Fruit fly (Drosophila melanogaster) whole organism, embryonic: ENCODE measurements around the gene CG31633.

Experiments used
- B-H1 ChIP-seq: fragments of 200-800 bp; sonication (Bioruptor generic); IDR thresholded peaks from 3 replicates; pipeline ENCODE4 v1.3.6; 2022; ENCODE audit warnings: missing biosample characterization, missing genetic modification characterization
- C15 ChIP-seq: fragments of 200-800 bp; sonication (Bioruptor generic); IDR thresholded peaks from 3 replicates; pipeline ENCODE4 v1.3.6; 2022; ENCODE audit warnings: missing biosample characterization, missing genetic modification characterization
- CG10321 ChIP-seq: fragments of 200-800 bp; sonication (Bioruptor generic); IDR thresholded peaks from 2 replicates; pipeline ENCODE4 v1.3.6; 2022; ENCODE audit warnings: missing biosample characterization, missing genetic modification characterization
- CG11504 ChIP-seq: fragments of 200-800 bp; sonication (Bioruptor generic); optimal IDR thresholded peaks from 3 replicates; lab custom pipeline; 2019; ENCODE audit warnings: missing biosample characterization, mild to moderate bottlenecking, missing genetic modification characterization, moderate library complexity
- CG11695 ChIP-seq: fragments of 200-800 bp; sonication (Bioruptor generic); IDR thresholded peaks from 3 replicates; pipeline ENCODE4 v1.3.6; 2022; ENCODE audit warnings: missing biosample characterization, missing genetic modification characterization
- CG12942 ChIP-seq: fragments of 200-800 bp; sonication (Bioruptor generic); optimal IDR thresholded peaks from 3 replicates; lab custom pipeline; 2016; ENCODE audit warnings: missing biosample characterization, missing genetic modification characterization
- CG15696 ChIP-seq: fragments of 200-800 bp; sonication (Bioruptor generic); optimal IDR thresholded peaks from 2 replicates; lab custom pipeline; 2019; ENCODE audit warnings: missing biosample characterization, mild to moderate bottlenecking, missing genetic modification characterization, moderate library complexity
- CG31224 ChIP-seq: fragments of 200-800 bp; sonication (Bioruptor generic); IDR thresholded peaks from 2 replicates; pipeline ENCODE4 v1.3.6; 2022; ENCODE audit warnings: missing biosample characterization, missing genetic modification characterization
- CG33213 ChIP-seq: fragments of 200-800 bp; sonication (Bioruptor generic); optimal IDR thresholded peaks from 3 replicates; lab custom pipeline; 2016; ENCODE audit warnings: missing biosample characterization, missing genetic modification characterization
- CG34422 ChIP-seq: fragments of 200-800 bp; sonication (Bioruptor generic); IDR thresholded peaks from 3 replicates; pipeline ENCODE4 v1.3.6; 2022; ENCODE audit warnings: missing biosample characterization, missing genetic modification characterization
- CG3726 ChIP-seq: fragments of 200-800 bp; sonication (Bioruptor generic); IDR thresholded peaks from 3 replicates; pipeline ENCODE4, ENCODE4 v1.3.6; 2022; ENCODE audit warnings: missing biosample characterization, missing genetic modification characterization
- CG4328 ChIP-seq: fragments of 200-800 bp; sonication (Bioruptor generic); optimal IDR thresholded peaks from 3 replicates; lab custom pipeline; 2017; ENCODE audit warnings: missing biosample characterization, missing genetic modification reagents, missing genetic modification characterization
- CG6654 ChIP-seq: fragments of 200-800 bp; sonication (Bioruptor generic); optimal IDR thresholded peaks from 2 replicates; lab custom pipeline; 2017; ENCODE audit warnings: missing biosample characterization, mild to moderate bottlenecking, missing genetic modification characterization
- CG6765 ChIP-seq: fragments of 200-800 bp; sonication (Bioruptor generic); optimal IDR thresholded peaks from 3 replicates; lab custom pipeline; 2017; ENCODE audit warnings: missing biosample characterization, mild to moderate bottlenecking, missing genetic modification characterization
- CG6791 ChIP-seq: fragments of 200-800 bp; sonication (Bioruptor generic); IDR thresholded peaks from 3 replicates; pipeline ENCODE4 v1.3.6; 2022; ENCODE audit warnings: missing biosample characterization, missing genetic modification characterization; ENCODE audit not compliant: partially characterized antibody
- CG7928 ChIP-seq: fragments of 200-800 bp; sonication (Bioruptor generic); optimal IDR thresholded peaks from 2 replicates; lab custom pipeline; 2017; ENCODE audit warnings: missing biosample characterization, mild to moderate bottlenecking, missing genetic modification characterization
- CG8944 ChIP-seq: fragments of 200-800 bp; sonication (Bioruptor generic); optimal IDR thresholded peaks from 3 replicates; lab custom pipeline; 2016; ENCODE audit warnings: missing biosample characterization, missing genetic modification characterization
- Doc2 ChIP-seq: fragments of 200-800 bp; sonication (Bioruptor generic); IDR thresholded peaks from 2 replicates; pipeline ENCODE4 v1.3.6; 2022; ENCODE audit warnings: missing biosample characterization, missing genetic modification characterization
- Drgx ChIP-seq: fragments of 200-800 bp; sonication (Bioruptor generic); IDR thresholded peaks from 2 replicates; pipeline ENCODE4 v1.3.6; 2022; ENCODE audit warnings: missing biosample characterization, missing genetic modification characterization
- HHEX ChIP-seq: fragments of 200-800 bp; sonication (Bioruptor generic); optimal IDR thresholded peaks from 3 replicates; lab custom pipeline; 2017; ENCODE audit warnings: missing biosample characterization, mild to moderate bottlenecking, missing genetic modification characterization, missing genetic modification reagents
- Nf-YA ChIP-seq: fragments of 200-800 bp; sonication (Bioruptor generic); IDR thresholded peaks from 2 replicates; pipeline ENCODE4 v1.3.6; 2022; ENCODE audit warnings: missing biosample characterization, missing genetic modification characterization
- Optix ChIP-seq: fragments of 200-800 bp; sonication (Bioruptor generic); IDR thresholded peaks from 3 replicates; pipeline ENCODE4 v1.3.6; 2022; ENCODE audit warnings: missing biosample characterization, missing genetic modification characterization
- Poxn ChIP-seq: fragments of 200-800 bp; sonication (Bioruptor generic); IDR thresholded peaks from 2 replicates; pipeline ENCODE4 v1.3.6; 2022; ENCODE audit warnings: missing biosample characterization, missing genetic modification characterization
- Rx ChIP-seq: fragments of 200-800 bp; sonication (Bioruptor generic); IDR thresholded peaks from 2 replicates; pipeline ENCODE4 v1.3.6; 2022; ENCODE audit warnings: missing biosample characterization, missing genetic modification characterization
- ac ChIP-seq: fragments of 200-800 bp; sonication (Bioruptor generic); optimal IDR thresholded peaks from 3 replicates; lab custom pipeline; 2017; ENCODE audit warnings: missing biosample characterization, mild to moderate bottlenecking, missing genetic modification characterization
- ap ChIP-seq: fragments of 200-800 bp; sonication (Bioruptor generic); IDR thresholded peaks from 2 replicates; pipeline ENCODE4 v1.3.6; 2022; ENCODE audit warnings: missing biosample characterization, missing genetic modification characterization
- bab2 ChIP-seq: fragments of 200-800 bp; sonication (Bioruptor generic); optimal IDR thresholded peaks from 2 replicates; lab custom pipeline; 2016; ENCODE audit warnings: missing biosample characterization, missing genetic modification characterization
- btn ChIP-seq: fragments of 200-800 bp; sonication (Bioruptor generic); optimal IDR thresholded peaks from 2 replicates; lab custom pipeline; 2016; ENCODE audit warnings: missing biosample characterization, missing genetic modification characterization
- chinmo ChIP-seq: fragments of 200-800 bp; sonication (Bioruptor generic); IDR thresholded peaks from 4 replicates; pipeline ENCODE4 v1.3.6; 2022; ENCODE audit warnings: missing biosample characterization, missing genetic modification characterization; ENCODE audit not compliant: partially characterized antibody
- corto ChIP-seq: fragments of 200-800 bp; sonication (Bioruptor generic); optimal IDR thresholded peaks from 2 replicates; lab custom pipeline; 2016; ENCODE audit warnings: missing biosample characterization, mild to moderate bottlenecking, missing genetic modification characterization, moderate library complexity
- crol ChIP-seq: fragments of 200-800 bp; sonication (Bioruptor generic); IDR thresholded peaks from 2 replicates; pipeline ENCODE4 v1.3.6; 2022; ENCODE audit warnings: missing biosample characterization, missing genetic modification characterization
- da ChIP-seq: fragments of 200-800 bp; sonication (Bioruptor generic); optimal IDR thresholded peaks from 2 replicates; lab custom pipeline; 2016; ENCODE audit warnings: missing biosample characterization, missing genetic modification characterization
- disco-r ChIP-seq: fragments of 200-800 bp; sonication (Bioruptor generic); optimal IDR thresholded peaks from 2 replicates; lab custom pipeline; 2016; ENCODE audit warnings: missing biosample characterization, missing genetic modification characterization
- eve ChIP-seq, 2 experiments: fragments of >200 bp; optimal IDR thresholded peaks; 2 replicates each; lab custom pipeline; 2017; ENCODE audit warnings: missing biosample characterization in 2 of 2, missing genetic modification characterization in 2 of 2
- ftz-f1 ChIP-seq: fragments of 200-800 bp; sonication (Bioruptor generic); optimal IDR thresholded peaks from 2 replicates; lab custom pipeline; 2016; ENCODE audit warnings: missing biosample characterization, missing genetic modification characterization
- grau ChIP-seq: fragments of 200-800 bp; optimal IDR thresholded peaks from 3 replicates; lab custom pipeline; 2019; ENCODE audit warnings: missing biosample characterization, mild to moderate bottlenecking, missing genetic modification characterization, moderate library complexity
- gsb-n ChIP-seq: fragments of 200-800 bp; sonication (Bioruptor generic); optimal IDR thresholded peaks from 3 replicates; lab custom pipeline; 2018; ENCODE audit warnings: missing biosample characterization, mild to moderate bottlenecking, missing genetic modification characterization
- inv ChIP-seq: fragments of 200-800 bp; sonication (Bioruptor generic); IDR thresholded peaks from 2 replicates; pipeline ENCODE4 v1.3.6; 2022; ENCODE audit warnings: missing biosample characterization, missing genetic modification characterization; ENCODE audit not compliant: partially characterized antibody
- klu ChIP-seq: fragments of 200-800 bp; sonication (Bioruptor generic); IDR thresholded peaks from 2 replicates; pipeline ENCODE4 v1.3.6; 2022; ENCODE audit warnings: missing biosample characterization, missing genetic modification characterization
- lov ChIP-seq, 2 experiments: fragments of 200-800 bp in 1 of 2; fragments of >200 bp in 1 of 2; sonication (Bioruptor generic) in 1 of 2; IDR thresholded peaks in 1 of 2; optimal IDR thresholded peaks in 1 of 2; 2 replicates in 1 of 2; 3 replicates in 1 of 2; pipeline versions ENCODE4 v1.3.6 to Lab custom; 2017 to 2022; ENCODE audit warnings: missing biosample characterization in 1 of 2, missing genetic modification characterization in 1 of 2
- mam ChIP-seq: fragments of 200-800 bp; sonication (Bioruptor generic); optimal IDR thresholded peaks from 3 replicates; lab custom pipeline; 2016; ENCODE audit warnings: missing biosample characterization, missing genetic modification characterization
- oc ChIP-seq: fragments of 200-800 bp; sonication (Bioruptor generic); optimal IDR thresholded peaks from 2 replicates; lab custom pipeline; 2018; ENCODE audit warnings: missing biosample characterization, mild to moderate bottlenecking, missing genetic modification characterization, moderate library complexity
- odd ChIP-seq: fragments of 200-800 bp; sonication (Bioruptor generic); optimal IDR thresholded peaks from 2 replicates; lab custom pipeline; 2017; ENCODE audit warnings: missing biosample characterization, mild to moderate bottlenecking, missing genetic modification characterization
- pfk ChIP-seq: fragments of 200-800 bp; sonication (Bioruptor generic); optimal IDR thresholded peaks from 2 replicates; lab custom pipeline; 2018; ENCODE audit warnings: missing biosample characterization, mild to moderate bottlenecking, missing genetic modification characterization, moderate library complexity
- pum ChIP-seq: fragments of 200-800 bp; sonication (Bioruptor generic); optimal IDR thresholded peaks from 2 replicates; lab custom pipeline; 2016; ENCODE audit warnings: missing biosample characterization, missing genetic modification characterization
- repo ChIP-seq: fragments of 200-800 bp; sonication (Bioruptor generic); optimal IDR thresholded peaks from 2 replicates; lab custom pipeline; 2016; ENCODE audit warnings: missing biosample characterization, missing genetic modification characterization
- sens-2 ChIP-seq: fragments of 200-800 bp; sonication (Bioruptor generic); IDR thresholded peaks from 2 replicates; pipeline ENCODE4 v1.3.6; 2022; ENCODE audit warnings: missing biosample characterization, missing genetic modification characterization
- sim ChIP-seq: fragments of 200-800 bp; sonication (Bioruptor generic); IDR thresholded peaks from 2 replicates; pipeline ENCODE4 v1.3.6; 2022; ENCODE audit warnings: missing biosample characterization, missing genetic modification characterization
- vnd ChIP-seq: fragments of 200-800 bp; sonication (Bioruptor generic); IDR thresholded peaks from 3 replicates; pipeline ENCODE4 v1.3.6; 2022; ENCODE audit warnings: missing biosample characterization, missing genetic modification characterization; ENCODE audit not compliant: partially characterized antibody

The CG31633 gene

dm6 chr2L:6673211-6674012, 17.3 kb upstream of the CG31633 start, which contains the start of gene Spn27A (continued):
- TF ChIP-seq CG6654 (GFP tag; lab: Kevin White, UChicago) (peak; percentile 2), Drgx (peak; percentile 65), CG6791 (no peak), B-H1 (GFP tag; lab: Robert Waterston, UW) (0 out of 3 replicates have a peak, but pooled peaks have one; percentile 32), crol (GFP tag; lab: Robert Waterston, UW) (peak; percentile 70), C15 (GFP tag; lab: Robert Waterston, UW) (no peak), CG10321 (GFP tag; lab: Robert Waterston, UW) (no peak), CG6765 (GFP tag; lab: Kevin White, UChicago) (no peak), disco-r (GFP tag; lab: Kevin White, UChicago) (peak; percentile 53), lov (optimal IDR thresholded peaks at IDR 0.05; lab: Kevin White, UChicago) (no peak), lov (GFP tag; IDR thresholded peaks at IDR 0.05; lab: Robert Waterston, UW) (no peak), bab2 (GFP tag; lab: Kevin White, UChicago) (peak; percentile 59), pfk (GFP tag; lab: Kevin White, UChicago) (no peak), CG15696 (no peak), oc (tag; lab: Kevin White, UChicago) (peak; percentile 66), odd (GFP tag; lab: Kevin White, UChicago) (peak; percentile 28), klu (GFP tag; lab: Robert Waterston, UW) (no peak), Nf-YA (GFP tag; lab: Robert Waterston, UW) (no peak), Poxn (GFP tag; lab: Robert Waterston, UW) (no peak), gsb-n (tag; lab: Kevin White, UChicago) (peak; percentile 59), mam (peak; percentile 71), CG12942 (GFP tag; lab: Kevin White, UChicago) (peak; percentile 36), ap (GFP tag; lab: Robert Waterston, UW) (peak; percentile 50; the same call in 1 of the 2 replicates), CG34422 (GFP tag; lab: Robert Waterston, UW) (no peak), CG8944 (peak; percentile 0), corto (GFP tag; lab: Kevin White, UChicago) (no peak), CG3726 (GFP tag; lab: Robert Waterston, UW) (no peak; the same call in 2 of the 3 replicates), grau (tag; lab: Kevin White, UChicago) (peak; percentile 54), Doc2 (GFP tag; lab: Robert Waterston, UW) (no peak), Rx (GFP tag; lab: Robert Waterston, UW) (no peak), sens-2 (GFP tag; lab: Robert Waterston, UW) (peak; percentile 7; the same call in 1 of the 2 replicates), CG4328 (peak; percentile 36), HHEX (GFP tag; lab: Kevin White, UChicago) (peak; percentile 60), CG7928 (GFP tag; lab: Kevin White, UChicago) (peak; percentile 24), da (GFP tag; lab: Kevin White, UChicago) (no peak), btn (GFP tag; lab: Kevin White, UChicago) (peak; percentile 1), inv (GFP tag; lab: Robert Waterston, UW) (no peak), eve (GFP tag; optimal IDR thresholded peaks at IDR 0.05; lab: Kevin White, UChicago) (no peak), CG33213 (peak; percentile 52), ftz-f1 (GFP tag; lab: Kevin White, UChicago) (no peak), CG11504 (no peak), Optix (no peak; the same call in 2 of the 3 replicates), CG31224 (GFP tag; lab: Robert Waterston, UW) (no peak), ac (GFP tag; lab: Kevin White, UChicago) (no peak), vnd (GFP tag; lab: Robert Waterston, UW) (no peak), repo (GFP tag; lab: Kevin White, UChicago) (peak; percentile 1), pum (GFP tag; lab: Kevin White, UChicago) (peak; percentile 41), sim (peak; percentile 28; the same call in 1 of the 2 replicates), CG11695 (GFP tag; lab: Robert Waterston, UW) (0 out of 3 replicates have a peak, but pooled peaks have one; percentile 19), chinmo (peak; percentile 80; the same call in 3 of the 4 replicates)
